Fruit fly (Drosophila melanogaster): ENCODE results near the gene Pfdn1.
A peak's percentile ranks its signal among the peaks of the same experiment; 100 is the strongest.

The Pfdn1 gene

DNA sequence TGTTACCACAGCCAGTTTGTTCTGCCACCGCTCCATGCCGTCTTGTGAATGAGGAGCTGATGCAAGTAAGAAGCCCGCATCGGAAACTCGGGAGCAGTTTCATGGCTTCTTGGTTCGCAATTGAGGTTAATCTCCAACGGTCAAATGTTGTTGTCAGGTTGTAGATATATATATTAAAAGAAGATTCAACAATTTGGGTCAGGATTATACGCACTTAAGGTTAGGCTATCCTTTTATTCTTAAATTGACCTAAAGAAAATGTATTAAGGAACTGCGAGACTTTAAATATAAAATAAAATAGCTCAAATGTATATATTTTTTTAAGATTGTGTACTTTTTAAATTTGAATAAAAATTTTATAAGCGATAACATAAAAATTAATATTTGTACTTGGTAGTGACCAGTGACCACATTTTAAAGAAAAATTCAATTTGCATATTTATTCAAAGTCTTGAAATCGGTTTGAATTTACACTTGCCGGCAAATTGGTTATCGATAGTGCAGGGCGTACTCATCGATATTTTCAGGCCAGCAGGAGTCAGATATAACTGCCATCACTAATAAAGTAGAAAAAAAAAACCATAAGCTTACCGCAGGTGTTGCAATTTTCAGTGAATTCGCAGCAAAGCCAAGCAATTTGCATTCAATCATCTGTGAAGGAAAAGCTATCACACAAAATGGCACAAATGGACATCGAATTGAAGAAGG, at the start of gene Pfdn1, which contains the start of gene CG9150 (continued):
- TF ChIP-seq al (GFP tag; IDR thresholded peaks at IDR 0.05) (no peak), dpn (GFP tag; optimal IDR thresholded peaks at IDR 0.05) (no peak), Dbx (GFP tag; IDR thresholded peaks at IDR 0.05) (peak; percentile 36; the same call in 2 of the 3 replicates), zen2 (GFP tag; IDR thresholded peaks at IDR 0.05; ENCODE audit: partially characterized antibody) (peak; percentile 80), Sin3A (optimal IDR thresholded peaks at IDR 0.05) (peak; percentile 18), CG11696 (GFP tag; IDR thresholded peaks at IDR 0.05) (no peak), mam (GFP tag; optimal IDR thresholded peaks at IDR 0.05) (no peak), tna (GFP tag; IDR thresholded peaks at IDR 0.05; ENCODE audit: partially characterized antibody) (peak; percentile 89), hb (GFP tag; IDR thresholded peaks at IDR 0.05; ENCODE audit: partially characterized antibody) (peak; percentile 60; the same call in 2 of the 3 replicates), CG3847 (GFP tag; IDR thresholded peaks at IDR 0.05) (no peak), PHDP (tag; optimal IDR thresholded peaks at IDR 0.05) (no peak), CG7357 (GFP tag; IDR thresholded peaks at IDR 0.05) (no peak), MBD-R2 (GFP tag; IDR thresholded peaks at IDR 0.05) (peak; percentile 77), BEAF-32 (GFP tag; optimal IDR thresholded peaks at IDR 0.05) (peak; percentile 86), Xbp1 (GFP tag; optimal IDR thresholded peaks at IDR 0.05) (no peak), CTCF (GFP tag; optimal IDR thresholded peaks at IDR 0.05) (no peak), CG10979 (tag; optimal IDR thresholded peaks at IDR 0.05) (no peak), chinmo (GFP tag; IDR thresholded peaks at IDR 0.05; ENCODE audit: partially characterized antibody) (peak; percentile 78; the same call in 2 of the 4 replicates), YL-1 (GFP tag; optimal IDR thresholded peaks at IDR 0.05) (peak; percentile 69), caup (GFP tag; optimal IDR thresholded peaks at IDR 0.05; ENCODE audit: severe bottlenecking) (no peak), HLH54F (GFP tag; optimal IDR thresholded peaks at IDR 0.05) (no peak), CG6813 (GFP tag; optimal IDR thresholded peaks at IDR 0.05) (no peak), CG5245 (GFP tag; optimal IDR thresholded peaks at IDR 0.05) (no peak), zen (tag; optimal IDR thresholded peaks at IDR 0.05) (no peak), HLH4C (GFP tag; IDR thresholded peaks at IDR 0.05; ENCODE audit: partially characterized antibody) (peak; percentile 85), CG17361 (GFP tag; IDR thresholded peaks at IDR 0.05) (no peak), NC2β (GFP tag; optimal IDR thresholded peaks at IDR 0.05) (no peak), CG11504 (tag; optimal IDR thresholded peaks at IDR 0.05) (no peak), CG15479 (GFP tag; optimal IDR thresholded peaks at IDR 0.05) (no peak), pros (GFP tag; optimal IDR thresholded peaks at IDR 0.05) (no peak), H15 (GFP tag; IDR thresholded peaks at IDR 0.05) (no peak), ERR (GFP tag; optimal IDR thresholded peaks at IDR 0.05) (no peak), CG18262 (tag; optimal IDR thresholded peaks at IDR 0.05) (no peak), Lpt (GFP tag; optimal IDR thresholded peaks at IDR 0.05) (no peak), CG14710 (tag; optimal IDR thresholded peaks at IDR 0.05) (peak; percentile 45), Sox100B (GFP tag; optimal IDR thresholded peaks at IDR 0.05) (no peak), CG12942 (GFP tag; optimal IDR thresholded peaks at IDR 0.05) (no peak), CG9932 (GFP tag; IDR thresholded peaks at IDR 0.05) (peak; percentile 52), CG6254 (GFP tag; optimal IDR thresholded peaks at IDR 0.05) (no peak), Abd-B (GFP tag; optimal IDR thresholded peaks at IDR 0.05) (no peak), gfzf (GFP tag; optimal IDR thresholded peaks at IDR 0.05) (peak; percentile 17), NK7.1 (GFP tag; optimal IDR thresholded peaks at IDR 0.05) (no peak), dan (GFP tag; IDR thresholded peaks at IDR 0.05) (no peak), HLH3B (GFP tag; IDR thresholded peaks at IDR 0.05) (no peak), CG13424 (tag; optimal IDR thresholded peaks at IDR 0.05) (no peak), Mes4 (GFP tag; optimal IDR thresholded peaks at IDR 0.05) (no peak), gcm (GFP tag; optimal IDR thresholded peaks at IDR 0.05) (no peak), CG4730 (GFP tag; IDR thresholded peaks at IDR 0.05) (no peak), tin (GFP tag; optimal IDR thresholded peaks at IDR 0.05) (no peak), CG2678 (tag; optimal IDR thresholded peaks at IDR 0.05) (no peak)

Measured in whole organism, embryonic.